Fruit fly (Drosophila melanogaster): ENCODE data around the gene SCaMC.

Gene SCaMC

dm6 chr3L:12387898-12388297 lies 26.7 kb downstream of the SCaMC start:
- TF ChIP-seq CG3919 (GFP tag; optimal IDR thresholded peaks at IDR 0.05) (peak; percentile 26), CG10631 (GFP tag; optimal IDR thresholded peaks at IDR 0.05) (no peak), CG6276 (GFP tag; optimal IDR thresholded peaks at IDR 0.05) (no peak), Sox15 (GFP tag; optimal IDR thresholded peaks at IDR 0.05) (no peak), net (GFP tag; optimal IDR thresholded peaks at IDR 0.05) (no peak), CG7368 (GFP tag; optimal IDR thresholded peaks at IDR 0.05) (no peak), CG8319 (GFP tag; optimal IDR thresholded peaks at IDR 0.05) (no peak), cyc (GFP tag; optimal IDR thresholded peaks at IDR 0.05) (peak; percentile 7), topi (GFP tag; optimal IDR thresholded peaks at IDR 0.05) (no peak), Blimp-1 (GFP tag; optimal IDR thresholded peaks at IDR 0.05) (no peak), Gug (GFP tag; IDR thresholded peaks at IDR 0.05) (no peak), Hr39 (GFP tag; optimal IDR thresholded peaks at IDR 0.05) (peak; percentile 34), Hr38 (GFP tag; optimal IDR thresholded peaks at IDR 0.05) (no peak), CG8632 (GFP tag; optimal IDR thresholded peaks at IDR 0.05) (peak; percentile 9), Lpt (GFP tag; optimal IDR thresholded peaks at IDR 0.05) (no peak), ss (GFP tag; optimal IDR thresholded peaks at IDR 0.05) (no peak), lz (GFP tag; optimal IDR thresholded peaks at IDR 0.05) (peak; percentile 24), Smox (GFP tag; optimal IDR thresholded peaks at IDR 0.05) (no peak), CG4318 (GFP tag; optimal IDR thresholded peaks at IDR 0.05) (no peak), Hr4 (GFP tag; optimal IDR thresholded peaks at IDR 0.05) (peak; percentile 2), CG1621 (tag; optimal IDR thresholded peaks at IDR 0.05) (peak; percentile 24), CG10669 (GFP tag; optimal IDR thresholded peaks at IDR 0.05) (peak; percentile 39), fd59A (GFP tag; optimal IDR thresholded peaks at IDR 0.05) (no peak), CG11762 (GFP tag; optimal IDR thresholded peaks at IDR 0.05; ENCODE audit: insufficient read depth) (no peak), CG6163 (GFP tag; IDR thresholded peaks at IDR 0.05) (0 out of 3 replicates have a peak, but pooled peaks have one; percentile 23), CG31627 (GFP tag; optimal IDR thresholded peaks at IDR 0.05) (peak; percentile 23), CG9139 (GFP tag; optimal IDR thresholded peaks at IDR 0.05) (no peak), dsx (GFP tag; optimal IDR thresholded peaks at IDR 0.05; ENCODE audit: poor library complexity, severe bottlenecking) (no peak), Met (GFP tag; optimal IDR thresholded peaks at IDR 0.05) (peak; percentile 38), Sox14 (GFP tag; optimal IDR thresholded peaks at IDR 0.05) (peak; percentile 61), Eip93F (GFP tag; optimal IDR thresholded peaks at IDR 0.05) (no peak), achi (GFP tag; optimal IDR thresholded peaks at IDR 0.05) (peak; percentile 31), Ets21C (GFP tag; optimal IDR thresholded peaks at IDR 0.05) (no peak), eg (GFP tag; IDR thresholded peaks at IDR 0.05) (no peak), CG6808 (GFP tag; optimal IDR thresholded peaks at IDR 0.05) (no peak), spab (GFP tag; optimal IDR thresholded peaks at IDR 0.05) (no peak), Eip78C (GFP tag) (peak; percentile 59), CG6854 (GFP tag; optimal IDR thresholded peaks at IDR 0.05) (no peak), CG3032 (tag; optimal IDR thresholded peaks at IDR 0.05) (no peak), CG11294 (GFP tag; IDR thresholded peaks at IDR 0.05) (no peak), pdm3 (GFP tag; optimal IDR thresholded peaks at IDR 0.05) (peak; percentile 26), salr (GFP tag; optimal IDR thresholded peaks at IDR 0.05) (no peak), Eip75B (GFP tag; optimal IDR thresholded peaks at IDR 0.05) (no peak), acj6 (GFP tag; optimal IDR thresholded peaks at IDR 0.05) (peak; percentile 45), esn (GFP tag; optimal IDR thresholded peaks at IDR 0.05) (peak; percentile 56), CG8119 (GFP tag; IDR thresholded peaks at IDR 0.05) (peak; percentile 33; the same call in 1 of the 3 replicates), Sox102F (GFP tag; optimal IDR thresholded peaks at IDR 0.05) (peak; percentile 54), dac (GFP tag; optimal IDR thresholded peaks at IDR 0.05) (no peak), svp (GFP tag) (peak; percentile 42), OdsH (GFP tag; optimal IDR thresholded peaks at IDR 0.05) (peak; percentile 29), fd85E (GFP tag; optimal IDR thresholded peaks at IDR 0.05) (no peak), CG34406 (GFP tag; optimal IDR thresholded peaks at IDR 0.05) (peak; percentile 53), CG16779 (tag; optimal IDR thresholded peaks at IDR 0.05) (no peak)

Measured in whole organism, prepupa.